Fruit fly (Drosophila melanogaster): Measurements from ENCODE around the gene CG34175.

CG34175 gene

dm6 chr2L:3440322-3440721, 42.5 kb downstream of the CG34175 start:
- TF ChIP-seq insv (optimal IDR thresholded peaks at IDR 0.05) = no peak
- no peak for TF ChIP-seq Myc (optimal IDR thresholded peaks at IDR 0.05)
- no peak for TF ChIP-seq psq (optimal IDR thresholded peaks at IDR 0.05)
- TF ChIP-seq h (optimal IDR thresholded peaks at IDR 0.05) = no peak
- TF ChIP-seq ttk (optimal IDR thresholded peaks at IDR 0.05) = no peak
- TF ChIP-seq Sin3A (optimal IDR thresholded peaks at IDR 0.05) = no peak

- TF ChIP-seq insv (optimal IDR thresholded peaks at IDR 0.05) (no peak), psq (optimal IDR thresholded peaks at IDR 0.05) (no peak), h (optimal IDR thresholded peaks at IDR 0.05) (no peak), Sin3A (optimal IDR thresholded peaks at IDR 0.05) (no peak), Myc (optimal IDR thresholded peaks at IDR 0.05) (no peak), ttk (optimal IDR thresholded peaks at IDR 0.05) (no peak)
Observed at dm6 chr2L:3441158-3441557, 43.3 kb downstream of the CG34175 start.

- TF ChIP-seq h (optimal IDR thresholded peaks at IDR 0.05) (no peak), psq (optimal IDR thresholded peaks at IDR 0.05) (no peak), insv (optimal IDR thresholded peaks at IDR 0.05) (no peak), ttk (optimal IDR thresholded peaks at IDR 0.05) (no peak), Myc (optimal IDR thresholded peaks at IDR 0.05) (no peak), Sin3A (optimal IDR thresholded peaks at IDR 0.05) (no peak)
Observed at dm6 chr2L:3441673-3442072, 43.9 kb downstream of the CG34175 start.

- TF ChIP-seq Sin3A (optimal IDR thresholded peaks at IDR 0.05) (no peak), psq (optimal IDR thresholded peaks at IDR 0.05) (no peak), ttk (optimal IDR thresholded peaks at IDR 0.05) (no peak), insv (optimal IDR thresholded peaks at IDR 0.05) (no peak), h (optimal IDR thresholded peaks at IDR 0.05) (no peak), Myc (optimal IDR thresholded peaks at IDR 0.05) (no peak)
Observed at dm6 chr2L:3444789-3445188, 47.0 kb downstream of the CG34175 start.

dm6 chr2L:3445655-3446054, 47.8 kb downstream of the CG34175 start, which contains the start of gene CG2772:
CG2772 (plus strand) TSS chr2L:3445992.
- TF ChIP-seq ttk (optimal IDR thresholded peaks at IDR 0.05) = no peak
